Worm (Caenorhabditis elegans): Measurements from ENCODE around the gene mcd-1.

The mcd-1 gene

ce11 chrII:13935907-13936306 lies 47.6 kb downstream of the mcd-1 start:
- TF ChIP-seq W03F9.2 (tag; optimal IDR thresholded peaks at IDR 0.05): no peak
- TF ChIP-seq him-1 (tag; optimal IDR thresholded peaks at IDR 0.05): no peak
- no peak for TF ChIP-seq dao-5 (tag; optimal IDR thresholded peaks at IDR 0.05)

ce11 chrII:13938290-13938689 lies 49.9 kb downstream of the mcd-1 start:
- TF ChIP-seq W03F9.2 (tag; optimal IDR thresholded peaks at IDR 0.05): no peak
- TF ChIP-seq him-1 (tag; optimal IDR thresholded peaks at IDR 0.05): no peak
- no peak for TF ChIP-seq dao-5 (tag; optimal IDR thresholded peaks at IDR 0.05)

- TF ChIP-seq him-1 (tag; optimal IDR thresholded peaks at IDR 0.05) (no peak), dao-5 (tag; optimal IDR thresholded peaks at IDR 0.05) (no peak), W03F9.2 (tag; optimal IDR thresholded peaks at IDR 0.05) (no peak)
Measured at ce11 chrII:13939531-13939930, 51.2 kb downstream of the mcd-1 start, which contains the start of gene W07G1.1. W07G1.1 (minus strand) TSS chrII:13939631.

- TF ChIP-seq him-1 (tag; optimal IDR thresholded peaks at IDR 0.05): no peak
- TF ChIP-seq dao-5 (tag; optimal IDR thresholded peaks at IDR 0.05): no peak
- TF ChIP-seq W03F9.2 (tag; optimal IDR thresholded peaks at IDR 0.05): no peak
Measured at ce11 chrII:13945527-13945926, 57.2 kb downstream of the mcd-1 start.

Data from whole organism, L4/young adult.